Worm (Caenorhabditis elegans) whole organism, L2 larva: ENCODE measurements around the gene sma-2.

ENCODE experiments used
- C34F6.9 ChIP-seq: fragments of 150-350 bp; optimal IDR thresholded peaks from 2 replicates; lab custom pipeline; 2014; ENCODE audit warnings: missing biosample characterization, missing genetic modification characterization
- F13H6.1 ChIP-seq: sonication (generic microtip); optimal IDR thresholded peaks from 2 replicates; lab custom pipeline; 2016; ENCODE audit warnings: missing genetic modification characterization, missing compliant biosample characterization
- R02D3.7 ChIP-seq: fragments of 150-350 bp; optimal IDR thresholded peaks from 2 replicates; lab custom pipeline; 2014; ENCODE audit warnings: missing biosample characterization, missing genetic modification characterization
- Y55F3AM.14 ChIP-seq: fragments of 200-800 bp; sonication (Bioruptor generic); optimal IDR thresholded peaks from 2 replicates; lab custom pipeline; 2018; ENCODE audit warnings: mild to moderate bottlenecking, missing genetic modification characterization, missing compliant biosample characterization
- ZK546.5 ChIP-seq: sonication (generic microtip); optimal IDR thresholded peaks from 2 replicates; lab custom pipeline; 2017; ENCODE audit warnings: missing biosample characterization, missing genetic modification characterization
- alr-1 ChIP-seq: fragments of 150-350 bp; optimal IDR thresholded peaks from 2 replicates; lab custom pipeline; 2014; ENCODE audit warnings: missing biosample characterization, missing genetic modification characterization
- aly-2 ChIP-seq: fragments of 150-350 bp; optimal IDR thresholded peaks from 2 replicates; lab custom pipeline; 2014; ENCODE audit warnings: missing biosample characterization, missing genetic modification characterization
- ama-1 ChIP-seq: fragments of 150-350 bp; optimal IDR thresholded peaks from 2 replicates; lab custom pipeline; 2018; ENCODE audit warnings: inconsistent platforms
- blmp-1 ChIP-seq: sonication (generic microtip); optimal IDR thresholded peaks from 2 replicates; lab custom pipeline; 2017; ENCODE audit warnings: missing genetic modification characterization, mild to moderate bottlenecking, missing compliant biosample characterization, antibody characterized with exemption, moderate library complexity; ENCODE audit not compliant: insufficient read depth
- ceh-82 ChIP-seq: fragments of 150-350 bp; optimal IDR thresholded peaks from 2 replicates; lab custom pipeline; 2014; ENCODE audit warnings: missing biosample characterization, missing genetic modification characterization
- crh-2 ChIP-seq: sonication (generic microtip); optimal IDR thresholded peaks from 2 replicates; lab custom pipeline; 2017; ENCODE audit warnings: missing biosample characterization, missing genetic modification characterization
- dmd-4 ChIP-seq: sonication (generic microtip); optimal IDR thresholded peaks from 2 replicates; lab custom pipeline; 2017; ENCODE audit warnings: missing biosample characterization, missing genetic modification characterization
- egl-27 ChIP-seq: sonication (generic microtip); optimal IDR thresholded peaks from 3 replicates; lab custom pipeline; 2017; ENCODE audit warnings: missing biosample characterization, missing genetic modification reagents, missing genetic modification characterization
- elt-3 ChIP-seq: sonication (generic microtip); optimal IDR thresholded peaks from 2 replicates; lab custom pipeline; 2017; ENCODE audit warnings: missing biosample characterization, missing genetic modification characterization
- fos-1 ChIP-seq: fragments of 150-350 bp; optimal IDR thresholded peaks from 2 replicates; lab custom pipeline; 2014; ENCODE audit warnings: missing biosample characterization, missing genetic modification characterization
- gmeb-1 ChIP-seq: fragments of 150-350 bp; optimal IDR thresholded peaks from 2 replicates; lab custom pipeline; 2014; ENCODE audit warnings: missing biosample characterization, missing genetic modification characterization
- lin-11 ChIP-seq: fragments of 150-350 bp; sonication (generic microtip); optimal IDR thresholded peaks from 2 replicates; lab custom pipeline; 2014; ENCODE audit warnings: missing biosample characterization, missing genetic modification characterization, inconsistent platforms, mixed read lengths
- lin-13 ChIP-seq: fragments of 150-350 bp; optimal IDR thresholded peaks from 2 replicates; lab custom pipeline; 2014; ENCODE audit warnings: missing biosample characterization, missing genetic modification reagents, missing genetic modification characterization
- lin-39 ChIP-seq: fragments of 150-350 bp; optimal IDR thresholded peaks from 2 replicates; lab custom pipeline; 2014; ENCODE audit warnings: missing biosample characterization, missing genetic modification reagents, missing genetic modification characterization
- lsy-2 ChIP-seq, 2 experiments: fragments of 150-350 bp in 1 of 2; sonication (generic microtip) in 1 of 2; optimal IDR thresholded peaks; 2 replicates each; lab custom pipeline; 2014 to 2017; ENCODE audit warnings: missing biosample characterization in 2 of 2, missing genetic modification characterization in 2 of 2
- mab-5 ChIP-seq: fragments of 150-350 bp; optimal IDR thresholded peaks from 2 replicates; lab custom pipeline; 2014; ENCODE audit warnings: missing biosample characterization, missing genetic modification characterization
- mdl-1 ChIP-seq, 2 experiments: fragments of 150-350 bp in 1 of 2; sonication (generic microtip) in 1 of 2; optimal IDR thresholded peaks; 2 replicates each; lab custom pipeline; 2017; ENCODE audit warnings: missing biosample characterization in 2 of 2, missing genetic modification characterization in 2 of 2
- nhr-11 ChIP-seq: fragments of 150-350 bp; optimal IDR thresholded peaks from 2 replicates; lab custom pipeline; 2014; ENCODE audit warnings: missing biosample characterization, missing genetic modification characterization
- nhr-12 ChIP-seq: fragments of 150-350 bp; optimal IDR thresholded peaks from 2 replicates; lab custom pipeline; 2014; ENCODE audit warnings: missing biosample characterization, missing genetic modification characterization
- nhr-129 ChIP-seq: fragments of 150-350 bp; optimal IDR thresholded peaks from 2 replicates; lab custom pipeline; 2014; ENCODE audit warnings: missing biosample characterization, missing genetic modification characterization
- nhr-23 ChIP-seq: fragments of 150-350 bp; optimal IDR thresholded peaks from 2 replicates; lab custom pipeline; 2014; ENCODE audit warnings: missing biosample characterization, missing genetic modification reagents, missing genetic modification characterization
- nhr-237 ChIP-seq: fragments of 150-350 bp; optimal IDR thresholded peaks from 2 replicates; lab custom pipeline; 2014; ENCODE audit warnings: missing biosample characterization, missing genetic modification characterization
- nhr-25 ChIP-seq: fragments of 150-350 bp; sonication (generic microtip); optimal IDR thresholded peaks from 3 replicates; lab custom pipeline; 2014; ENCODE audit warnings: missing biosample characterization, missing genetic modification characterization
- nhr-77 ChIP-seq: fragments of 150-350 bp; optimal IDR thresholded peaks from 2 replicates; lab custom pipeline; 2014; ENCODE audit warnings: missing biosample characterization, missing genetic modification characterization
- peb-1 ChIP-seq: fragments of 150-350 bp; optimal IDR thresholded peaks from 2 replicates; lab custom pipeline; 2014; ENCODE audit warnings: missing biosample characterization, missing genetic modification characterization
- sem-4 ChIP-seq: fragments of 150-350 bp; optimal IDR thresholded peaks from 2 replicates; lab custom pipeline; 2014; ENCODE audit warnings: missing biosample characterization, missing genetic modification reagents, missing genetic modification characterization
- skn-1 ChIP-seq: sonication (generic microtip); optimal IDR thresholded peaks from 2 replicates; lab custom pipeline; 2017; ENCODE audit warnings: missing biosample characterization, missing genetic modification characterization
- sma-9 ChIP-seq, 2 experiments: fragments of 150-350 bp in 1 of 2; sonication (generic microtip) in 1 of 2; optimal IDR thresholded peaks; 2 replicates each; lab custom pipeline; 2014 to 2016; ENCODE audit warnings: missing genetic modification characterization in 2 of 2, mild to moderate bottlenecking in 1 of 2, missing biosample characterization in 1 of 2, missing compliant biosample characterization in 1 of 2, missing genetic modification reagents in 1 of 2, moderate library complexity in 1 of 2
- unc-39 ChIP-seq: fragments of 150-350 bp; optimal IDR thresholded peaks from 2 replicates; lab custom pipeline; 2014; ENCODE audit warnings: missing biosample characterization, missing genetic modification characterization
- unc-55 ChIP-seq: fragments of 150-350 bp; sonication (generic microtip); optimal IDR thresholded peaks from 3 replicates; lab custom pipeline; 2014; ENCODE audit warnings: missing biosample characterization, missing genetic modification reagents, missing genetic modification characterization
- unc-62 ChIP-seq: fragments of 150-350 bp; optimal IDR thresholded peaks from 2 replicates; lab custom pipeline; 2014; ENCODE audit warnings: missing biosample characterization, missing genetic modification reagents, missing genetic modification characterization
- zag-1 ChIP-seq: fragments of 150-350 bp; optimal IDR thresholded peaks from 2 replicates; lab custom pipeline; 2014; ENCODE audit warnings: missing biosample characterization, missing genetic modification characterization
- ztf-1 ChIP-seq: fragments of 200-800 bp; sonication (Bioruptor generic); conservative IDR thresholded peaks from 2 replicates; pipeline ENCODE4 v1.3.6; 2022; ENCODE audit warnings: missing genetic modification characterization, missing compliant biosample characterization
- ztf-4 ChIP-seq: fragments of 150-350 bp; optimal IDR thresholded peaks from 2 replicates; lab custom pipeline; 2014; ENCODE audit warnings: missing biosample characterization, missing genetic modification characterization

Gene sma-2

DNA sequence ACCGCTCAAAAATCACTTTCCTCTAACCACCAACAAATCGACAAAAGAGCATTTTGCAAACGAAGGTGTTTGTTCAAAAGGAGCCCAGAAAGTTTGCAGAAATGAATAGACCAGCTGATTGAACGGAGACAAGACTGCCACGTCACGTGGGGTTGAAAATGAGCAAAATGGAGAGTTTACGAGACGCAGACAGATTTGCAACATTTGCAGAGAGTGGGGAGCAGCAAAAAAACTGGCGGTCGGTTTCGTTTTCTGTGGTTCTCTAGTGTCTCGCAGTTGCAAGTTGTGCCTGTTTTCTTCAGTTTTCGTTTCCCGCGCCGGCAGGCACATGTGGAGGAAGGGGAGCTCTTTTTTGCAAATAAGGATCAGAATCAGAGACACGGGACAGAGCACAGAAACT, 35.9 kb downstream of the sma-2 start:
- TF ChIP-seq nhr-129 (tag; lab: Kevin White, UChicago) (peak; percentile 91), mdl-1 (tag; optimal IDR thresholded peaks at IDR 0.05; lab: Kevin White, UChicago) (peak; percentile 66 to 86), alr-1 (tag; lab: Kevin White, UChicago) (no peak), lsy-2 (tag; optimal IDR thresholded peaks at IDR 0.05; lab: Kevin White, UChicago) (peak in 1 of 2 experiments; percentile 59), F13H6.1 (tag; lab: Kevin White, UChicago) (peak; percentile 81), fos-1 (tag; lab: Kevin White, UChicago) (peak; percentile 57), nhr-23 (tag; lab: Kevin White, UChicago) (no peak), gmeb-1 (tag; lab: Kevin White, UChicago) (peak; percentile 18), C34F6.9 (tag; lab: Kevin White, UChicago) (peak; percentile 87), peb-1 (tag; lab: Kevin White, UChicago) (no peak), lin-11 (tag; lab: Kevin White, UChicago) (peak; percentile 53), unc-55 (GFP tag; lab: Kevin White, UChicago) (peak; percentile 54), crh-2 (peak; percentile 93), sem-4 (tag; lab: Kevin White, UChicago) (peak; percentile 12), sma-9 (GFP tag; optimal IDR thresholded peaks at IDR 0.05; lab: Kevin White, UChicago) (peak; percentile 88), sma-9 (tag; optimal IDR thresholded peaks at IDR 0.05; lab: Kevin White, UChicago) (no peak), nhr-77 (tag; lab: Kevin White, UChicago) (no peak)
- TF ChIP-seq, all 48 proteins: peak for 12

ce11 chrIII:8786077-8786476, 36.6 kb downstream of the sma-2 start, which contains the start of gene K02D10.8:
K02D10.8 (plus strand) TSS chrIII:8786377.
- TF ChIP-seq lin-39: no peak
- TF ChIP-seq nhr-12: no peak
- no peak for TF ChIP-seq mab-5 (tag; lab: Kevin White, UChicago)
- TF ChIP-seq elt-3 (tag; lab: Kevin White, UChicago): no peak
- no peak for TF ChIP-seq alr-1 (tag; lab: Kevin White, UChicago)
- no peak for TF ChIP-seq nhr-77 (tag; lab: Kevin White, UChicago)

- TF ChIP-seq dmd-4 (tag; lab: Kevin White, UChicago): no peak
- TF ChIP-seq C34F6.9 (tag; lab: Kevin White, UChicago): peak; percentile 33
- no peak for TF ChIP-seq R02D3.7 (tag; lab: Kevin White, UChicago)
- TF ChIP-seq fos-1 (tag; lab: Kevin White, UChicago): no peak
- no peak for TF ChIP-seq nhr-237 (tag; lab: Kevin White, UChicago)
- no peak for TF ChIP-seq nhr-25
- TF ChIP-seq F13H6.1 (tag; lab: Kevin White, UChicago): peak; percentile 16
- peak; percentile 3 for TF ChIP-seq unc-55 (GFP tag; lab: Kevin White, UChicago)
Observed at ce11 chrIII:8788690-8789089, 39.2 kb downstream of the sma-2 start.

ce11 chrIII:8791235-8791634, 41.8 kb downstream of the sma-2 start, which contains the start of the genes zfp-1 and F54F2.14:
zfp-1 (plus strand) TSS chrIII:8791535.
F54F2.14 (plus strand) TSS chrIII:8791546.
- no peak for TF ChIP-seq nhr-11 (tag; lab: Kevin White, UChicago)
- no peak for TF ChIP-seq unc-39 (tag; lab: Kevin White, UChicago)
- no peak for TF ChIP-seq skn-1 (tag; lab: Kevin White, UChicago)
- TF ChIP-seq Y55F3AM.14 (GFP tag; lab: Kevin White, UChicago): no peak
- no peak for TF ChIP-seq dmd-4 (tag; lab: Kevin White, UChicago)
- TF ChIP-seq aly-2 (tag; lab: Kevin White, UChicago): no peak
- no peak for TF ChIP-seq C34F6.9 (tag; lab: Kevin White, UChicago)
- no peak for TF ChIP-seq zag-1 (tag; lab: Kevin White, UChicago)
- TF ChIP-seq ceh-82: no peak
- TF ChIP-seq mdl-1 (tag; optimal IDR thresholded peaks at IDR 0.05; lab: Kevin White, UChicago): no peak

- TF ChIP-seq ama-1 (lab: Kevin White, UChicago): no peak
- TF ChIP-seq ztf-4: no peak
- TF ChIP-seq fos-1 (tag; lab: Kevin White, UChicago): no peak
- no peak for TF ChIP-seq R02D3.7 (tag; lab: Kevin White, UChicago)
- no peak for TF ChIP-seq sem-4 (tag; lab: Kevin White, UChicago)
- no peak for TF ChIP-seq unc-55 (GFP tag; lab: Kevin White, UChicago)
- no peak for TF ChIP-seq nhr-11 (tag; lab: Kevin White, UChicago)
- no peak for TF ChIP-seq blmp-1 (tag; lab: Kevin White, UChicago)
- TF ChIP-seq nhr-77 (tag; lab: Kevin White, UChicago): no peak
- TF ChIP-seq lin-13: no peak
- no peak for TF ChIP-seq egl-27 (tag; lab: Kevin White, UChicago)
- no peak for TF ChIP-seq lin-39
- TF ChIP-seq unc-62 (GFP tag; lab: Kevin White, UChicago): no peak
- no peak for TF ChIP-seq ceh-82
- TF ChIP-seq F13H6.1 (tag; lab: Kevin White, UChicago): no peak
- TF ChIP-seq ztf-1 (GFP tag; lab: Robert Waterston, UW): no peak
- TF ChIP-seq nhr-12: no peak
- TF ChIP-seq ZK546.5 (tag; lab: Kevin White, UChicago): no peak
Observed at ce11 chrIII:8792251-8792650, 42.8 kb downstream of the sma-2 start, which contains the start of gene ztf-1. ztf-1 (minus strand) TSS chrIII:8792351.
